Worm (Caenorhabditis elegans) whole organism, L4/young adult: Measurements from ENCODE around the gene pqn-53.
"Not testable (repeated sequence)": the region's sequence is repeated elsewhere in the genome, so short reads cannot be mapped to it uniquely, and the experiment has no call there.

Experiments
- W03F9.2 ChIP-seq: fragments of 150-350 bp; optimal IDR thresholded peaks from 2 replicates; lab custom pipeline; 2014; ENCODE audit warnings: missing biosample characterization, missing genetic modification characterization
- dao-5 ChIP-seq: sonication (generic microtip); optimal IDR thresholded peaks from 2 replicates; lab custom pipeline; 2016; ENCODE audit warnings: missing genotype, missing genetic modification characterization, moderate library complexity, missing compliant biosample characterization
- him-1 ChIP-seq: sonication (generic microtip); optimal IDR thresholded peaks from 2 replicates; lab custom pipeline; 2016; ENCODE audit warnings: missing genotype, missing genetic modification reagents, missing genetic modification characterization, missing compliant biosample characterization

Gene pqn-53

DNA sequence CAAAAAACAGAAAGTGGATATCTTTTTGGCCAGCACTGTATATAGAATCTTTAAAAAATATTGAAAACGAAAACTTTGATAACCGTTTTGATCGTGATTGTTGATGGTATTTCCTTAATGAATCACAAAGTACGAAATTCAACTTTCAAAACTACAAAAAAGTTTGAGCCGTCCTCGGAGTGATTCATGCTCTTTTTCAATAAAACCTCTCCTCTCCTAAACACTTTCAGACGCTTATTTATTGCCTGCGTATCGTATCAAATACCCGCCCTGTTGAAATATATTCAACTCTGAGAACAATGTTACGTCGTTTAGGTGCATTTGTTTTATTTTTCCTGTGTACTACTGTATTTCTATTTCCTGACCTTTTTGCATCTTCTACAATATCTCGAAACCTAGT lies 44.3 kb downstream of the pqn-53 start:
- no peak for TF ChIP-seq dao-5 (tag; lab: Kevin White, UChicago)
- TF ChIP-seq him-1 (tag; lab: Kevin White, UChicago) = no peak
- TF ChIP-seq W03F9.2 (tag; lab: Kevin White, UChicago) = no peak

DNA sequence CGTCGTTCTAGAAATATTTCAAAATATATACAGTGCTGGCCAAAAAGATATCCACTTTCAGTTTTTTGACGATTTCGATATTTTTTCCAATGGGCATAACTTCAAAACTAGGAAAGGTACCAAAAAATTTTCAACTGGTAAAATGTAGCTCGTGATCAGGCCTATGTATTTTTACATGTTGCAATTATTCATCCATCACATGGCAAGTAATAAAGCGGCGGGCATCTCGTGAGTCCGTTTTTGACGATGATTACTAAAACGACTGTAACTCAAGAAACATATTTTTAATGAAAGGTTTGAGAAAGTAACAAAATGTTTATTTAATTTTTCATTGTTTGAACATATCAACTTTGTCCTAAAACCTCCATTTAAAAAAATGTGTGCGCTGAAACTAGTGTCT lies 45.2 kb downstream of the pqn-53 start, which contains the start of gene F10C2.3:
F10C2.3 (plus strand) TSS at position 301 of the 400 bp plus-strand sequence.
- TF ChIP-seq dao-5, him-1, W03F9.2 (tag; lab: Kevin White, UChicago): not testable (repeated sequence)
